Worm (Caenorhabditis elegans) whole organism, young adult: ENCODE results near the gene lelo-4.

Experiments
- B0336.3 ChIP-seq: fragments of 200-800 bp; sonication (Bioruptor generic); IDR thresholded peaks from 2 replicates; pipeline ENCODE4 v1.3.6; 2022; ENCODE audit warnings: missing genetic modification characterization, missing compliant biosample characterization
- F10E7.11 ChIP-seq: sonication (generic microtip); optimal IDR thresholded peaks from 2 replicates; lab custom pipeline; 2017; ENCODE audit warnings: mild to moderate bottlenecking, missing genetic modification characterization, moderate library complexity, missing compliant biosample characterization
- F52B5.7 ChIP-seq: sonication (generic microtip); optimal IDR thresholded peaks from 2 replicates; lab custom pipeline; 2016; ENCODE audit warnings: mild to moderate bottlenecking, missing genetic modification characterization, missing compliant biosample characterization
- K12H6.12 ChIP-seq: fragments of 200-800 bp; sonication (Bioruptor generic); optimal IDR thresholded peaks from 2 replicates; lab custom pipeline; 2018; ENCODE audit warnings: mild to moderate bottlenecking, missing genetic modification characterization, missing compliant biosample characterization
- T07F8.4 ChIP-seq: sonication (generic microtip); optimal IDR thresholded peaks from 2 replicates; lab custom pipeline; 2016; ENCODE audit warnings: mild to moderate bottlenecking, missing genetic modification characterization, moderate library complexity, missing compliant biosample characterization
- Y53G8AR.9 ChIP-seq: fragments of 200-800 bp; sonication (Bioruptor generic); conservative IDR thresholded peaks from 2 replicates; pipeline ENCODE4 v1.3.6; 2022; ENCODE audit warnings: missing genetic modification reagents, missing genetic modification characterization, missing compliant biosample characterization
- Y56A3A.18 ChIP-seq: fragments of 200-800 bp; sonication (Bioruptor generic); IDR thresholded peaks from 2 replicates; pipeline ENCODE4 v1.3.6; 2022; ENCODE audit warnings: missing genetic modification reagents, missing genetic modification characterization, missing compliant biosample characterization
- Y67H2A.10 ChIP-seq: fragments of 200-800 bp; sonication (Bioruptor generic); conservative IDR thresholded peaks from 2 replicates; pipeline ENCODE4 v1.3.6; 2022; ENCODE audit warnings: missing genetic modification reagents, missing genetic modification characterization, missing compliant biosample characterization
- Y79H2A.3 ChIP-seq: fragments of 200-800 bp; sonication (Bioruptor generic); conservative IDR thresholded peaks from 2 replicates; pipeline ENCODE4 v1.3.6; 2022; ENCODE audit warnings: missing genetic modification reagents, missing genetic modification characterization, missing compliant biosample characterization
- Y95B8A.8 ChIP-seq: fragments of 200-800 bp; sonication (Bioruptor generic); IDR thresholded peaks from 2 replicates; pipeline ENCODE4 v1.3.6; 2022; ENCODE audit warnings: missing genetic modification reagents, missing genetic modification characterization, missing compliant biosample characterization
- attf-6 ChIP-seq: fragments of 200-800 bp; sonication (Bioruptor generic); IDR thresholded peaks from 2 replicates; pipeline ENCODE4 v1.3.6; 2022; ENCODE audit warnings: missing genetic modification reagents, missing genetic modification characterization, missing compliant biosample characterization
- ccch-3 ChIP-seq: fragments of 200-800 bp; sonication (Bioruptor generic); optimal IDR thresholded peaks from 2 replicates; lab custom pipeline; 2018; ENCODE audit warnings: mild to moderate bottlenecking, missing genetic modification characterization, missing compliant biosample characterization
- cebp-1 ChIP-seq, 2 experiments: fragments of 200-800 bp in 1 of 2; sonication (Bioruptor generic) in 1 of 2; sonication (generic microtip) in 1 of 2; IDR thresholded peaks in 1 of 2; optimal IDR thresholded peaks in 1 of 2; 2 replicates each; pipeline versions ENCODE4 v1.3.6 to Lab custom; 2017 to 2022; ENCODE audit warnings: missing compliant biosample characterization in 2 of 2, missing genetic modification characterization in 2 of 2, mild to moderate bottlenecking in 1 of 2, missing genetic modification reagents in 1 of 2, moderate library complexity in 1 of 2
- ceh-27 ChIP-seq: fragments of 200-800 bp; sonication (Bioruptor generic); optimal IDR thresholded peaks from 2 replicates; lab custom pipeline; 2018; ENCODE audit warnings: mild to moderate bottlenecking, missing genetic modification characterization, moderate library complexity, missing compliant biosample characterization
- chd-7 ChIP-seq: sonication (generic microtip); optimal IDR thresholded peaks from 2 replicates; lab custom pipeline; 2016; ENCODE audit warnings: mild to moderate bottlenecking, missing genetic modification characterization, moderate library complexity, missing compliant biosample characterization
- dox-1 ChIP-seq: fragments of 200-800 bp; sonication (Bioruptor generic); IDR thresholded peaks from 2 replicates; pipeline ENCODE4 v1.3.6; 2022; ENCODE audit warnings: missing genetic modification reagents, missing genetic modification characterization, missing compliant biosample characterization
- efl-1 ChIP-seq: fragments of 150-350 bp; optimal IDR thresholded peaks from 2 replicates; lab custom pipeline; 2014; ENCODE audit warnings: missing biosample characterization, missing genetic modification reagents, missing genetic modification characterization
- fkh-3 ChIP-seq: sonication (generic microtip); optimal IDR thresholded peaks from 2 replicates; lab custom pipeline; 2016; ENCODE audit warnings: mild to moderate bottlenecking, missing genetic modification characterization, missing compliant biosample characterization
- him-1 ChIP-seq: sonication (generic microtip); optimal IDR thresholded peaks from 2 replicates; lab custom pipeline; 2016; ENCODE audit warnings: missing genotype, missing genetic modification reagents, missing genetic modification characterization, missing compliant biosample characterization
- hmg-1.2 ChIP-seq: fragments of 200-800 bp; sonication (Bioruptor generic); IDR thresholded peaks from 2 replicates; pipeline ENCODE4 v1.3.6; 2022; ENCODE audit warnings: missing genetic modification reagents, missing genetic modification characterization, missing compliant biosample characterization
- hmg-20 ChIP-seq: fragments of 200-800 bp; sonication (Bioruptor generic); IDR thresholded peaks from 2 replicates; pipeline ENCODE4 v1.3.6; 2022; ENCODE audit warnings: missing genetic modification reagents, missing genetic modification characterization, missing compliant biosample characterization
- let-526 ChIP-seq: fragments of 200-800 bp; sonication (Bioruptor generic); IDR thresholded peaks from 2 replicates; pipeline ENCODE4 v1.3.6; 2022; ENCODE audit warnings: missing genetic modification reagents, missing genetic modification characterization, missing compliant biosample characterization
- lin-40 ChIP-seq: sonication (generic microtip); optimal IDR thresholded peaks from 2 replicates; lab custom pipeline; 2016; ENCODE audit warnings: missing genetic modification characterization, mild to moderate bottlenecking, missing compliant biosample characterization, missing genotype, missing genetic modification reagents
- lin-54 ChIP-seq: fragments of 200-800 bp; sonication (Bioruptor generic); optimal IDR thresholded peaks from 2 replicates; lab custom pipeline; 2018; ENCODE audit warnings: mild to moderate bottlenecking, missing genetic modification characterization, missing compliant biosample characterization
- lsl-1 ChIP-seq: fragments of 200-800 bp; sonication (Bioruptor generic); optimal IDR thresholded peaks from 2 replicates; lab custom pipeline; 2018; ENCODE audit warnings: mild to moderate bottlenecking, missing genetic modification characterization, moderate library complexity, missing compliant biosample characterization
- madf-10 ChIP-seq: sonication (generic microtip); optimal IDR thresholded peaks from 2 replicates; lab custom pipeline; 2016; ENCODE audit warnings: mild to moderate bottlenecking, missing genetic modification characterization, missing compliant biosample characterization
- madf-3 ChIP-seq: fragments of 200-800 bp; sonication (Bioruptor generic); IDR thresholded peaks from 2 replicates; pipeline ENCODE4 v1.3.6; 2022; ENCODE audit warnings: missing genetic modification reagents, missing genetic modification characterization, missing compliant biosample characterization
- madf-6 ChIP-seq: fragments of 200-800 bp; sonication (Bioruptor generic); IDR thresholded peaks from 2 replicates; pipeline ENCODE4 v1.3.6; 2022; ENCODE audit warnings: missing genetic modification reagents, missing genetic modification characterization, missing compliant biosample characterization
- mcd-1 ChIP-seq: fragments of 200-800 bp; sonication (Bioruptor generic); IDR thresholded peaks from 2 replicates; pipeline ENCODE4 v1.3.6; 2022; ENCODE audit warnings: missing genetic modification reagents, missing genetic modification characterization, missing compliant biosample characterization
- nfyb-1 ChIP-seq: fragments of 200-800 bp; sonication (Bioruptor generic); IDR thresholded peaks from 2 replicates; pipeline ENCODE4 v1.3.6; 2022; ENCODE audit warnings: missing genetic modification reagents, missing genetic modification characterization, missing compliant biosample characterization
- nhr-27 ChIP-seq: fragments of 200-800 bp; sonication (Bioruptor generic); optimal IDR thresholded peaks from 2 replicates; lab custom pipeline; 2018; ENCODE audit warnings: mild to moderate bottlenecking, missing genetic modification characterization, moderate library complexity, missing compliant biosample characterization
- pbrm-1 ChIP-seq: fragments of 200-800 bp; sonication (Bioruptor generic); IDR thresholded peaks from 2 replicates; pipeline ENCODE4 v1.3.6; 2022; ENCODE audit warnings: missing genetic modification reagents, missing genetic modification characterization, missing compliant biosample characterization
- rcor-1 ChIP-seq: fragments of 200-800 bp; sonication (Bioruptor generic); IDR thresholded peaks from 2 replicates; pipeline ENCODE4 v1.3.6; 2022; ENCODE audit warnings: missing genetic modification reagents, missing genetic modification characterization, missing compliant biosample characterization
- repo-1 ChIP-seq: sonication (generic microtip); optimal IDR thresholded peaks from 2 replicates; lab custom pipeline; 2017; ENCODE audit warnings: mild to moderate bottlenecking, missing genetic modification characterization, missing compliant biosample characterization
- rpc-1 ChIP-seq, 2 experiments: fragments of 150-350 bp in 1 of 2; sonication (generic microtip) in 1 of 2; optimal IDR thresholded peaks; 2 replicates each; lab custom pipeline; 2014 to 2018; ENCODE audit warnings: missing biosample characterization in 1 of 2, missing genetic modification characterization in 1 of 2, missing genetic modification reagents in 1 of 2, missing genotype in 1 of 2
- sdz-38 ChIP-seq: sonication (generic microtip); optimal IDR thresholded peaks from 2 replicates; lab custom pipeline; 2016; ENCODE audit warnings: missing genotype, missing genetic modification characterization, missing compliant biosample characterization
- snpc-1.1 ChIP-seq: sonication (generic microtip); optimal IDR thresholded peaks from 2 replicates; lab custom pipeline; 2017; ENCODE audit warnings: missing genetic modification characterization, mild to moderate bottlenecking, missing compliant biosample characterization, antibody characterized with exemption, moderate library complexity, missing genotype, missing genetic modification reagents; ENCODE audit not compliant: insufficient read depth
- snpc-1.3 ChIP-seq: sonication (generic microtip); optimal IDR thresholded peaks from 2 replicates; lab custom pipeline; 2017; ENCODE audit warnings: missing genetic modification characterization, mild to moderate bottlenecking, missing compliant biosample characterization, antibody characterized with exemption, moderate library complexity, missing genotype, missing genetic modification reagents; ENCODE audit not compliant: insufficient read depth
- snpc-4 ChIP-seq, 5 experiments: fragments of 150-350 bp in 1 of 5; sonication (generic microtip) in 4 of 5; optimal IDR thresholded peaks; 2 replicates each; lab custom pipeline; 2014 to 2018; ENCODE audit warnings: missing genetic modification characterization in 5 of 5, missing biosample characterization in 3 of 5, antibody characterized with exemption in 2 of 5, mild to moderate bottlenecking in 2 of 5, missing compliant biosample characterization in 2 of 5, missing genotype in 2 of 5, moderate library complexity in 2 of 5, missing genetic modification reagents in 1 of 5
- tbp1 ChIP-seq: fragments of 200-800 bp; sonication (Bioruptor generic); optimal IDR thresholded peaks from 2 replicates; lab custom pipeline; 2018; ENCODE audit warnings: mild to moderate bottlenecking, missing genetic modification characterization, missing compliant biosample characterization
- tbx-9 ChIP-seq: sonication (generic microtip); optimal IDR thresholded peaks from 2 replicates; lab custom pipeline; 2016; ENCODE audit warnings: borderline replicate concordance, missing genetic modification characterization, inconsistent platforms, missing compliant biosample characterization
- xnd-1 ChIP-seq: sonication (generic microtip); optimal IDR thresholded peaks from 2 replicates; lab custom pipeline; 2016; ENCODE audit warnings: missing genotype, missing genetic modification reagents, missing genetic modification characterization, missing compliant biosample characterization
- zfh-2 ChIP-seq: fragments of 200-800 bp; sonication (Bioruptor generic); conservative IDR thresholded peaks from 2 replicates; pipeline ENCODE4 v1.3.6; 2022; ENCODE audit warnings: missing genetic modification reagents, missing genetic modification characterization, missing compliant biosample characterization
- ztf-25 ChIP-seq: fragments of 200-800 bp; sonication (Bioruptor generic); IDR thresholded peaks from 2 replicates; pipeline ENCODE4 v1.3.6; 2022; ENCODE audit warnings: missing genetic modification reagents, missing genetic modification characterization, missing compliant biosample characterization
- ztf-28 ChIP-seq: fragments of 200-800 bp; sonication (Bioruptor generic); IDR thresholded peaks from 2 replicates; pipeline ENCODE4 v1.3.6; 2022; ENCODE audit warnings: missing genetic modification reagents, missing genetic modification characterization, missing compliant biosample characterization
- ztf-3 ChIP-seq: fragments of 200-800 bp; sonication (Bioruptor generic); optimal IDR thresholded peaks from 2 replicates; lab custom pipeline; 2018; ENCODE audit warnings: mild to moderate bottlenecking, missing genetic modification characterization, missing compliant biosample characterization

lelo-4 gene

ce11 chrII:5701485-5701884 lies 13.2 kb upstream of the lelo-4 start:
- peak; percentile 23 for TF ChIP-seq chd-7
- peak; percentile 59 for TF ChIP-seq lsl-1
- no peak for TF ChIP-seq efl-1 (GFP tag; lab: Kevin White, UChicago)
- peak; percentile 78 for TF ChIP-seq tbp1 (GFP tag; lab: Kevin White, UChicago)
- peak; percentile 97 for TF ChIP-seq snpc-4 (GFP tag; optimal IDR thresholded peaks at IDR 0.05; lab: Kevin White, UChicago)
- TF ChIP-seq snpc-4 (tag; optimal IDR thresholded peaks at IDR 0.05; lab: Kevin White, UChicago), result peak; percentile 98 to 99 (median 98)
- peak; percentile 96 for TF ChIP-seq pbrm-1
- no peak for TF ChIP-seq ztf-28
- peak; percentile 72; the same call in 1 of the 2 replicates for TF ChIP-seq Y53G8AR.9 (GFP tag; lab: Robert Waterston, UW)
- TF ChIP-seq hmg-20 (GFP tag; lab: Robert Waterston, UW), result peak; percentile 66
- no peak for TF ChIP-seq let-526 (GFP tag; lab: Robert Waterston, UW)
- peak; percentile 78 for TF ChIP-seq snpc-1.3 (tag; lab: Kevin White, UChicago)
- no peak for TF ChIP-seq F10E7.11 (tag; lab: Kevin White, UChicago)
- TF ChIP-seq F52B5.7 (tag; lab: Kevin White, UChicago), result no peak
- TF ChIP-seq K12H6.12 (tag; lab: Kevin White, UChicago), result no peak
- TF ChIP-seq tbx-9 (tag; lab: Kevin White, UChicago), result no peak
- peak; percentile 87 for TF ChIP-seq hmg-1.2 (GFP tag; lab: Robert Waterston, UW)
- no peak for TF ChIP-seq ccch-3 (GFP tag; lab: Kevin White, UChicago)
- no peak for TF ChIP-seq ztf-3 (GFP tag; lab: Kevin White, UChicago)
- TF ChIP-seq madf-10 (tag; lab: Kevin White, UChicago), result no peak
- TF ChIP-seq B0336.3 (GFP tag; lab: Robert Waterston, UW), result peak; percentile 60; the same call in 1 of the 2 replicates
- no peak for TF ChIP-seq nhr-27 (tag; lab: Kevin White, UChicago)
- peak; percentile 62 for TF ChIP-seq Y56A3A.18 (GFP tag; lab: Robert Waterston, UW)
- TF ChIP-seq repo-1, result peak; percentile 71
- TF ChIP-seq lin-54 (GFP tag; lab: Kevin White, UChicago), result peak; percentile 23
- TF ChIP-seq nfyb-1, result peak; percentile 53
- TF ChIP-seq Y79H2A.3 (GFP tag; lab: Robert Waterston, UW), result no peak
- peak; percentile 88 for TF ChIP-seq him-1
- peak; percentile 48; the same call in 1 of the 2 replicates for TF ChIP-seq rcor-1 (GFP tag; lab: Robert Waterston, UW)
- 0 out of 2 replicates have a peak, but pooled peaks have one; percentile 13 for TF ChIP-seq madf-3 (GFP tag; lab: Robert Waterston, UW)
- TF ChIP-seq ceh-27 (GFP tag; lab: Kevin White, UChicago), result peak; percentile 9
- TF ChIP-seq sdz-38 (tag; lab: Kevin White, UChicago), result no peak
- TF ChIP-seq mcd-1 (GFP tag; lab: Robert Waterston, UW), result peak; percentile 77
- peak; percentile 98 for TF ChIP-seq snpc-1.1
- no peak for TF ChIP-seq fkh-3 (tag; lab: Kevin White, UChicago)
- no peak for TF ChIP-seq ztf-25 (GFP tag; lab: Robert Waterston, UW)
- peak; percentile 63 for TF ChIP-seq madf-6 (GFP tag; lab: Robert Waterston, UW)
- TF ChIP-seq cebp-1 (GFP tag; IDR thresholded peaks at IDR 0.05; lab: Robert Waterston, UW), result no peak
- peak; percentile 50 for TF ChIP-seq cebp-1 (tag; optimal IDR thresholded peaks at IDR 0.05; lab: Kevin White, UChicago)
- TF ChIP-seq dox-1 (GFP tag; lab: Robert Waterston, UW), result peak; percentile 68
- TF ChIP-seq xnd-1 (tag; lab: Kevin White, UChicago), result peak; percentile 32
- TF ChIP-seq T07F8.4, result no peak
- TF ChIP-seq zfh-2, result no peak; the same call in 1 of the 2 replicates
- TF ChIP-seq rpc-1 (optimal IDR thresholded peaks at IDR 0.05; lab: Kevin White, UChicago), result no peak
- TF ChIP-seq rpc-1 (tag; optimal IDR thresholded peaks at IDR 0.05; lab: Kevin White, UChicago), result peak; percentile 4
- peak; percentile 49 for TF ChIP-seq lin-40 (tag; lab: Kevin White, UChicago)
- no peak for TF ChIP-seq Y67H2A.10 (GFP tag; lab: Robert Waterston, UW)
- TF ChIP-seq Y95B8A.8 (GFP tag; lab: Robert Waterston, UW), result no peak
- peak; percentile 89; the same call in 1 of the 2 replicates for TF ChIP-seq attf-6
